Worm (Caenorhabditis elegans) whole organism, mixed stage, embryonic: Measurements from ENCODE around the gene C50F4.4.

Experiments used
- drap-1 ChIP-seq: fragments of 200-800 bp; sonication (Bioruptor generic); optimal IDR thresholded peaks from 3 replicates; lab custom pipeline; 2018; ENCODE audit warnings: mild to moderate bottlenecking, missing genetic modification characterization, missing compliant biosample characterization
- ham-2 ChIP-seq: fragments of 200-800 bp; sonication (Bioruptor generic); optimal IDR thresholded peaks from 2 replicates; lab custom pipeline; 2018; ENCODE audit warnings: mild to moderate bottlenecking, missing genetic modification characterization, missing compliant biosample characterization
- lsy-2 ChIP-seq: fragments of 150-350 bp; optimal IDR thresholded peaks from 2 replicates; lab custom pipeline; 2014; ENCODE audit warnings: missing biosample characterization, missing genetic modification characterization

- TF ChIP-seq drap-1 (GFP tag; lab: Kevin White, UChicago) (no peak), ham-2 (GFP tag; lab: Kevin White, UChicago) (no peak), lsy-2 (tag; lab: Kevin White, UChicago) (no peak)
Measured at ce11 chrV:9563585-9563984, 27.0 kb downstream of the C50F4.4 start.
